Fruit fly (Drosophila melanogaster) whole organism, embryonic: ENCODE data around the gene CG15764.
A peak's percentile ranks its signal among the peaks of the same experiment; 100 is the strongest.

Experiments used
- ATbp ChIP-seq: fragments of 200-800 bp; sonication (Bioruptor generic); optimal IDR thresholded peaks from 2 replicates; lab custom pipeline; 2017; ENCODE audit warnings: missing biosample characterization, mild to moderate bottlenecking, missing genetic modification characterization, missing genetic modification reagents
- BtbVII ChIP-seq: fragments of 200-800 bp; sonication (Bioruptor generic); optimal IDR thresholded peaks from 3 replicates; lab custom pipeline; 2017; ENCODE audit warnings: missing biosample characterization, mild to moderate bottlenecking, missing genetic modification characterization
- CG10431 ChIP-seq: fragments of 200-800 bp; sonication (Bioruptor generic); optimal IDR thresholded peaks from 3 replicates; lab custom pipeline; 2018; ENCODE audit warnings: missing biosample characterization, mild to moderate bottlenecking, missing genetic modification characterization
- CG10654 ChIP-seq: fragments of 200-800 bp; sonication (Bioruptor generic); optimal IDR thresholded peaks from 2 replicates; lab custom pipeline; 2016; ENCODE audit warnings: missing biosample characterization, missing genetic modification characterization
- CG10959 ChIP-seq: fragments of 200-800 bp; sonication (Bioruptor generic); IDR thresholded peaks from 2 replicates; pipeline ENCODE4 v1.3.6; 2022; ENCODE audit warnings: missing biosample characterization, missing genetic modification characterization
- CG11398 ChIP-seq: fragments of 200-800 bp; sonication (Bioruptor generic); optimal IDR thresholded peaks from 2 replicates; lab custom pipeline; 2016; ENCODE audit warnings: missing biosample characterization, missing genetic modification characterization
- CG11560 ChIP-seq: fragments of 200-800 bp; sonication (Bioruptor generic); IDR thresholded peaks from 3 replicates; pipeline ENCODE4 v1.3.6; 2022; ENCODE audit warnings: missing biosample characterization, missing genetic modification characterization
- CG13624 ChIP-seq: fragments of 200-800 bp; sonication (Bioruptor generic); optimal IDR thresholded peaks from 2 replicates; lab custom pipeline; 2016; ENCODE audit warnings: missing biosample characterization, missing genetic modification characterization
- CG13894 ChIP-seq: fragments of 200-800 bp; sonication (Bioruptor generic); optimal IDR thresholded peaks from 3 replicates; lab custom pipeline; 2018; ENCODE audit warnings: missing biosample characterization, mild to moderate bottlenecking, missing genetic modification characterization, moderate library complexity
- CG14050 ChIP-seq: fragments of 200-800 bp; sonication (Bioruptor generic); IDR thresholded peaks from 3 replicates; pipeline ENCODE4 v1.3.6; 2022; ENCODE audit warnings: missing biosample characterization, missing genetic modification characterization
- CG14710 ChIP-seq: fragments of 200-800 bp; sonication (Bioruptor generic); optimal IDR thresholded peaks from 3 replicates; lab custom pipeline; 2019; ENCODE audit warnings: missing biosample characterization, mild to moderate bottlenecking, missing genetic modification characterization, moderate library complexity
- CG17912 ChIP-seq: fragments of 200-800 bp; sonication (Bioruptor generic); optimal IDR thresholded peaks from 2 replicates; lab custom pipeline; 2018; ENCODE audit warnings: missing biosample characterization, mild to moderate bottlenecking, missing genetic modification characterization
- CG1792 ChIP-seq: fragments of 200-800 bp; sonication (Bioruptor generic); optimal IDR thresholded peaks from 2 replicates; lab custom pipeline; 2016; ENCODE audit warnings: missing biosample characterization, missing genetic modification characterization
- CG18476 ChIP-seq: fragments of 200-800 bp; sonication (Bioruptor generic); optimal IDR thresholded peaks from 2 replicates; lab custom pipeline; 2016; ENCODE audit warnings: missing biosample characterization, mild to moderate bottlenecking, missing genetic modification characterization
- CG2116 ChIP-seq: fragments of 200-800 bp; sonication (Bioruptor generic); optimal IDR thresholded peaks from 3 replicates; lab custom pipeline; 2018; ENCODE audit warnings: missing biosample characterization, mild to moderate bottlenecking, missing genetic modification characterization
- CG2129 ChIP-seq: fragments of 200-800 bp; sonication (Bioruptor generic); IDR thresholded peaks from 2 replicates; pipeline ENCODE4 v1.3.6; 2022; ENCODE audit warnings: missing biosample characterization, missing genetic modification characterization; ENCODE audit not compliant: partially characterized antibody
- CG2712 ChIP-seq: fragments of 200-800 bp; optimal IDR thresholded peaks from 3 replicates; lab custom pipeline; 2019; ENCODE audit warnings: missing biosample characterization, mild to moderate bottlenecking, missing genetic modification characterization, moderate library complexity
- CG2889 ChIP-seq: fragments of 200-800 bp; sonication (Bioruptor generic); IDR thresholded peaks from 3 replicates; pipeline ENCODE4 v1.3.6; 2022; ENCODE audit warnings: missing biosample characterization, missing genetic modification characterization
- CG32772 ChIP-seq: fragments of 200-800 bp; sonication (Bioruptor generic); IDR thresholded peaks from 2 replicates; pipeline ENCODE4 v1.3.6; 2022; ENCODE audit warnings: missing biosample characterization, missing genetic modification characterization
- CG43689 ChIP-seq: fragments of 200-800 bp; sonication (Bioruptor generic); IDR thresholded peaks from 2 replicates; pipeline ENCODE4 v1.3.6; 2022; ENCODE audit warnings: missing biosample characterization, missing genetic modification characterization
- CG6791 ChIP-seq: fragments of 200-800 bp; sonication (Bioruptor generic); IDR thresholded peaks from 3 replicates; pipeline ENCODE4 v1.3.6; 2022; ENCODE audit warnings: missing biosample characterization, missing genetic modification characterization; ENCODE audit not compliant: partially characterized antibody
- CG8478 ChIP-seq: fragments of >200 bp; optimal IDR thresholded peaks from 2 replicates; lab custom pipeline; 2018
- CG9727 ChIP-seq: fragments of 200-800 bp; sonication (Bioruptor generic); optimal IDR thresholded peaks from 3 replicates; lab custom pipeline; 2017; ENCODE audit warnings: missing biosample characterization, mild to moderate bottlenecking, missing genetic modification characterization
- D19B ChIP-seq: fragments of 200-800 bp; sonication (Bioruptor generic); optimal IDR thresholded peaks from 2 replicates; lab custom pipeline; 2017; ENCODE audit warnings: missing biosample characterization, mild to moderate bottlenecking, missing genetic modification characterization
- E2f2 ChIP-seq: fragments of 200-800 bp; sonication (Bioruptor generic); IDR thresholded peaks from 2 replicates; pipeline ENCODE4 v1.3.6; 2022; ENCODE audit warnings: missing biosample characterization, missing genetic modification characterization
- Ets97D ChIP-seq: fragments of 200-800 bp; sonication (Bioruptor generic); optimal IDR thresholded peaks from 3 replicates; lab custom pipeline; 2016; ENCODE audit warnings: missing biosample characterization, missing genetic modification characterization
- Fer3 ChIP-seq: fragments of 200-800 bp; sonication (Bioruptor generic); optimal IDR thresholded peaks from 2 replicates; lab custom pipeline; 2018; ENCODE audit warnings: missing biosample characterization, mild to moderate bottlenecking, missing genetic modification characterization, moderate library complexity
- H15 ChIP-seq: fragments of 200-800 bp; sonication (Bioruptor generic); IDR thresholded peaks from 3 replicates; pipeline ENCODE4 v1.3.6; 2022; ENCODE audit warnings: missing biosample characterization, missing genetic modification characterization
- HLH54F ChIP-seq: fragments of 200-800 bp; sonication (Bioruptor generic); optimal IDR thresholded peaks from 3 replicates; lab custom pipeline; 2016; ENCODE audit warnings: missing biosample characterization, missing genetic modification characterization
- Hr3 ChIP-seq: fragments of 200-800 bp; sonication (Bioruptor generic); optimal IDR thresholded peaks from 3 replicates; lab custom pipeline; 2016; ENCODE audit warnings: missing biosample characterization, missing genetic modification characterization
- Jarid2 ChIP-seq: fragments of 200-800 bp; sonication (Bioruptor generic); optimal IDR thresholded peaks from 3 replicates; lab custom pipeline; 2017; ENCODE audit warnings: mild to moderate bottlenecking, missing biosample characterization, missing genetic modification reagents, missing genetic modification characterization
- MBD-R2 ChIP-seq: fragments of 200-800 bp; sonication (Bioruptor generic); IDR thresholded peaks from 2 replicates; pipeline ENCODE4 v1.3.6; 2022; ENCODE audit warnings: missing biosample characterization, missing genetic modification characterization
- NC2β ChIP-seq: fragments of 200-800 bp; sonication (Bioruptor generic); optimal IDR thresholded peaks from 2 replicates; lab custom pipeline; 2016; ENCODE audit warnings: missing biosample characterization, missing genetic modification characterization
- NfI ChIP-seq: fragments of 200-800 bp; sonication (Bioruptor generic); optimal IDR thresholded peaks from 3 replicates; lab custom pipeline; 2018; ENCODE audit warnings: missing biosample characterization, mild to moderate bottlenecking, missing genetic modification characterization, moderate library complexity
- Oli ChIP-seq: fragments of 200-800 bp; sonication (Bioruptor generic); optimal IDR thresholded peaks from 2 replicates; lab custom pipeline; 2018; ENCODE audit warnings: missing biosample characterization, mild to moderate bottlenecking, missing genetic modification characterization, moderate library complexity
- Opbp ChIP-seq: fragments of 200-800 bp; sonication (Bioruptor generic); IDR thresholded peaks from 3 replicates; pipeline ENCODE4 v1.3.6; 2022; ENCODE audit warnings: missing biosample characterization, missing genetic modification characterization; ENCODE audit not compliant: partially characterized antibody
- Ptx1 ChIP-seq: fragments of 200-800 bp; sonication (Bioruptor generic); IDR thresholded peaks from 2 replicates; pipeline ENCODE4 v1.3.6; 2022; ENCODE audit warnings: missing biosample characterization, missing genetic modification characterization
- TFAM ChIP-seq: fragments of 200-800 bp; sonication (Bioruptor generic); optimal IDR thresholded peaks from 2 replicates; lab custom pipeline; 2017; ENCODE audit warnings: missing biosample characterization, missing genetic modification characterization, inconsistent platforms
- bab2 ChIP-seq: fragments of 200-800 bp; sonication (Bioruptor generic); optimal IDR thresholded peaks from 2 replicates; lab custom pipeline; 2016; ENCODE audit warnings: missing biosample characterization, missing genetic modification characterization
- bigmax ChIP-seq: fragments of 200-800 bp; sonication (Bioruptor generic); optimal IDR thresholded peaks from 2 replicates; lab custom pipeline; 2018; ENCODE audit warnings: missing biosample characterization, mild to moderate bottlenecking, missing genetic modification characterization
- eve ChIP-seq, 2 experiments: fragments of >200 bp; optimal IDR thresholded peaks; 2 replicates each; lab custom pipeline; 2017; ENCODE audit warnings: missing biosample characterization in 2 of 2, missing genetic modification characterization in 2 of 2
- fd64A ChIP-seq: fragments of 200-800 bp; sonication (Bioruptor generic); optimal IDR thresholded peaks from 3 replicates; lab custom pipeline; 2018; ENCODE audit warnings: missing biosample characterization, mild to moderate bottlenecking, missing genetic modification characterization
- gro ChIP-seq: fragments of 200-800 bp; sonication (Bioruptor generic); optimal IDR thresholded peaks from 2 replicates; lab custom pipeline; 2016; ENCODE audit warnings: missing biosample characterization, missing genetic modification characterization
- lmd ChIP-seq: fragments of 200-800 bp; sonication (Bioruptor generic); IDR thresholded peaks from 2 replicates; pipeline ENCODE4 v1.3.6; 2022; ENCODE audit warnings: missing biosample characterization, missing genetic modification characterization
- pfk ChIP-seq: fragments of 200-800 bp; sonication (Bioruptor generic); optimal IDR thresholded peaks from 2 replicates; lab custom pipeline; 2018; ENCODE audit warnings: missing biosample characterization, mild to moderate bottlenecking, missing genetic modification characterization, moderate library complexity
- pho ChIP-seq: fragments of 200-800 bp; sonication (Bioruptor generic); optimal IDR thresholded peaks from 2 replicates; lab custom pipeline; 2016; ENCODE audit warnings: missing biosample characterization, missing genetic modification characterization
- pzg ChIP-seq: fragments of 200-800 bp; sonication (Bioruptor generic); optimal IDR thresholded peaks from 3 replicates; lab custom pipeline; 2018; ENCODE audit warnings: missing biosample characterization, mild to moderate bottlenecking, missing genetic modification characterization, moderate library complexity
- schlank ChIP-seq: fragments of 200-800 bp; sonication (Bioruptor generic); optimal IDR thresholded peaks from 2 replicates; lab custom pipeline; 2018; ENCODE audit warnings: missing biosample characterization, mild to moderate bottlenecking, missing genetic modification characterization
- tll ChIP-seq, 2 experiments: fragments of 200-800 bp in 1 of 2; fragments of >200 bp in 1 of 2; sonication (Bioruptor generic) in 1 of 2; optimal IDR thresholded peaks; 2 replicates each; lab custom pipeline; 2017 to 2019; ENCODE audit warnings: missing biosample characterization in 2 of 2, missing genetic modification characterization in 2 of 2, mild to moderate bottlenecking in 1 of 2, moderate library complexity in 1 of 2
- unc-4 ChIP-seq: fragments of 200-800 bp; sonication (Bioruptor generic); IDR thresholded peaks from 2 replicates; pipeline ENCODE4 v1.3.6; 2022; ENCODE audit warnings: missing biosample characterization, missing genetic modification characterization; ENCODE audit not compliant: partially characterized antibody
- zfh1 ChIP-seq: fragments of 200-800 bp; sonication (Bioruptor generic); IDR thresholded peaks from 3 replicates; pipeline ENCODE4 v1.3.6; 2022; ENCODE audit warnings: missing biosample characterization, missing genetic modification characterization

The CG15764 gene

dm6 chrX:5907916-5908315 is 39.0 kb downstream of the CG15764 start, which contains the start of gene CG12236 (continued):
- TF ChIP-seq CG10431 (GFP tag; lab: Kevin White, UChicago) (no peak), CG43689 (GFP tag; lab: Robert Waterston, UW) (no peak), CG1792 (no peak), pho (peak; percentile 45), NC2β (peak; percentile 17), pfk (GFP tag; lab: Kevin White, UChicago) (peak; percentile 64), TFAM (GFP tag; lab: Kevin White, UChicago) (no peak), CG14050 (GFP tag; lab: Robert Waterston, UW) (no peak), CG13624 (GFP tag; lab: Kevin White, UChicago) (peak; percentile 51), gro (GFP tag; lab: Kevin White, UChicago) (peak; percentile 56), bab2 (GFP tag; lab: Kevin White, UChicago) (peak; percentile 0), CG13894 (tag; lab: Kevin White, UChicago) (peak; percentile 71), E2f2 (GFP tag; lab: Robert Waterston, UW) (peak; percentile 98), CG2116 (GFP tag; lab: Kevin White, UChicago) (peak; percentile 99), schlank (no peak), H15 (GFP tag; lab: Robert Waterston, UW) (no peak), CG32772 (GFP tag; lab: Robert Waterston, UW) (no peak), Fer3 (peak; percentile 36), tll (GFP tag; optimal IDR thresholded peaks at IDR 0.05; lab: Kevin White, UChicago) (no peak), Hr3 (GFP tag; lab: Kevin White, UChicago) (peak; percentile 21), CG18476 (GFP tag; lab: Kevin White, UChicago) (no peak), CG9727 (GFP tag; lab: Kevin White, UChicago) (peak; percentile 51), Ptx1 (GFP tag; lab: Robert Waterston, UW) (peak; percentile 54), CG2712 (peak; percentile 61), CG8478 (no peak), CG6791 (GFP tag; lab: Robert Waterston, UW) (peak; percentile 59; the same call in 2 of the 3 replicates), Opbp (GFP tag; lab: Robert Waterston, UW) (peak; percentile 66; the same call in 2 of the 3 replicates), Ets97D (GFP tag; lab: Kevin White, UChicago) (peak; percentile 97), HLH54F (GFP tag; lab: Kevin White, UChicago) (peak; percentile 24), CG11560 (tag; lab: Robert Waterston, UW) (0 out of 3 replicates have a peak, but pooled peaks have one; percentile 50), D19B (GFP tag; lab: Kevin White, UChicago) (no peak), CG17912 (GFP tag; lab: Kevin White, UChicago) (peak; percentile 68), zfh1 (GFP tag; lab: Robert Waterston, UW) (peak; percentile 59; the same call in 2 of the 3 replicates), MBD-R2 (GFP tag; lab: Robert Waterston, UW) (peak; percentile 88), unc-4 (GFP tag; lab: Robert Waterston, UW) (peak; percentile 42; the same call in 1 of the 2 replicates), lmd (GFP tag; lab: Robert Waterston, UW) (peak; percentile 54; the same call in 1 of the 2 replicates), CG14710 (tag; lab: Kevin White, UChicago) (peak; percentile 73), CG10959 (GFP tag; lab: Robert Waterston, UW) (peak; percentile 49; the same call in 1 of the 2 replicates), NfI (peak; percentile 65), CG11398 (GFP tag; lab: Kevin White, UChicago) (no peak), CG10654 (GFP tag; lab: Kevin White, UChicago) (peak; percentile 24), CG2889 (GFP tag; lab: Robert Waterston, UW) (no peak), BtbVII (no peak), ATbp (GFP tag; lab: Kevin White, UChicago) (peak; percentile 15), pzg (GFP tag; lab: Kevin White, UChicago) (peak; percentile 97), Oli (tag; lab: Kevin White, UChicago) (peak; percentile 3), bigmax (GFP tag; lab: Kevin White, UChicago) (peak; percentile 39), CG2129 (GFP tag; lab: Robert Waterston, UW) (no peak), fd64A (GFP tag; lab: Kevin White, UChicago) (no peak), Jarid2 (GFP tag; lab: Kevin White, UChicago) (no peak), eve (GFP tag; optimal IDR thresholded peaks at IDR 0.05; lab: Kevin White, UChicago) (no peak)
